Worm (Caenorhabditis elegans) whole organism, young adult: ENCODE data around the gene B0302.5.

Experiments
- B0261.1 ChIP-seq: sonication (generic microtip); optimal IDR thresholded peaks from 2 replicates; lab custom pipeline; 2016; ENCODE audit warnings: mild to moderate bottlenecking, missing genetic modification characterization, moderate library complexity, missing compliant biosample characterization
- D2030.7 ChIP-seq: fragments of 200-800 bp; sonication (Bioruptor generic); IDR thresholded peaks from 2 replicates; pipeline ENCODE4 v1.3.6; 2022; ENCODE audit warnings: missing genetic modification reagents, missing genetic modification characterization, missing compliant biosample characterization
- F10E7.11 ChIP-seq: sonication (generic microtip); optimal IDR thresholded peaks from 2 replicates; lab custom pipeline; 2017; ENCODE audit warnings: mild to moderate bottlenecking, missing genetic modification characterization, moderate library complexity, missing compliant biosample characterization
- F37B4.10 ChIP-seq: fragments of 200-800 bp; sonication (Bioruptor generic); IDR thresholded peaks from 2 replicates; pipeline ENCODE4 v1.3.6; 2022; ENCODE audit warnings: missing genetic modification characterization, missing compliant biosample characterization
- F52B5.7 ChIP-seq: sonication (generic microtip); optimal IDR thresholded peaks from 2 replicates; lab custom pipeline; 2016; ENCODE audit warnings: mild to moderate bottlenecking, missing genetic modification characterization, missing compliant biosample characterization
- F55B11.4 ChIP-seq: sonication (generic microtip); optimal IDR thresholded peaks from 2 replicates; lab custom pipeline; 2016; ENCODE audit warnings: missing compliant biosample characterization, missing genetic modification characterization, borderline replicate concordance; ENCODE audit not compliant: insufficient read depth
- F57A8.1 ChIP-seq: fragments of 200-800 bp; sonication (Bioruptor generic); optimal IDR thresholded peaks from 2 replicates; lab custom pipeline; 2018; ENCODE audit warnings: mild to moderate bottlenecking, missing genetic modification characterization, moderate library complexity, missing compliant biosample characterization
- aptf-2 ChIP-seq: fragments of 200-800 bp; sonication (Bioruptor generic); conservative IDR thresholded peaks from 2 replicates; pipeline ENCODE4 v1.3.6; 2022; ENCODE audit warnings: missing genetic modification reagents, missing genetic modification characterization, missing compliant biosample characterization
- athp-1 ChIP-seq: sonication (generic microtip); optimal IDR thresholded peaks from 2 replicates; lab custom pipeline; 2017; ENCODE audit warnings: mild to moderate bottlenecking, missing genetic modification characterization, missing compliant biosample characterization
- attf-3 ChIP-seq: fragments of 200-800 bp; sonication (Bioruptor generic); conservative IDR thresholded peaks from 2 replicates; pipeline ENCODE4 v1.3.6; 2022; ENCODE audit warnings: missing genetic modification reagents, missing genetic modification characterization, missing compliant biosample characterization
- attf-6 ChIP-seq: fragments of 200-800 bp; sonication (Bioruptor generic); IDR thresholded peaks from 2 replicates; pipeline ENCODE4 v1.3.6; 2022; ENCODE audit warnings: missing genetic modification reagents, missing genetic modification characterization, missing compliant biosample characterization
- ccch-3 ChIP-seq: fragments of 200-800 bp; sonication (Bioruptor generic); optimal IDR thresholded peaks from 2 replicates; lab custom pipeline; 2018; ENCODE audit warnings: mild to moderate bottlenecking, missing genetic modification characterization, missing compliant biosample characterization
- cebp-2 ChIP-seq: fragments of 200-800 bp; sonication (Bioruptor generic); IDR thresholded peaks from 2 replicates; pipeline ENCODE4 v1.3.6; 2022; ENCODE audit warnings: missing genetic modification characterization, missing compliant biosample characterization
- ceh-100 ChIP-seq: fragments of 200-800 bp; sonication (Bioruptor generic); IDR thresholded peaks from 2 replicates; pipeline ENCODE4 v1.3.6; 2022; ENCODE audit warnings: missing genetic modification reagents, missing genetic modification characterization, missing compliant biosample characterization
- dox-1 ChIP-seq: fragments of 200-800 bp; sonication (Bioruptor generic); IDR thresholded peaks from 2 replicates; pipeline ENCODE4 v1.3.6; 2022; ENCODE audit warnings: missing genetic modification reagents, missing genetic modification characterization, missing compliant biosample characterization
- dpff-1 ChIP-seq: sonication (generic microtip); optimal IDR thresholded peaks from 2 replicates; lab custom pipeline; 2017; ENCODE audit warnings: mild to moderate bottlenecking, missing genetic modification characterization, missing compliant biosample characterization
- dpl-1 ChIP-seq: fragments of 150-350 bp; optimal IDR thresholded peaks from 2 replicates; lab custom pipeline; 2014; ENCODE audit warnings: missing biosample characterization, missing genetic modification reagents, missing genetic modification characterization
- egrh-3 ChIP-seq: fragments of 200-800 bp; sonication (Bioruptor generic); IDR thresholded peaks from 2 replicates; pipeline ENCODE4 v1.3.6; 2022; ENCODE audit warnings: missing genetic modification reagents, missing genetic modification characterization, missing compliant biosample characterization
- lag-1 ChIP-seq: fragments of 200-800 bp; sonication (Bioruptor generic); IDR thresholded peaks from 2 replicates; pipeline ENCODE4 v1.3.6; 2022; ENCODE audit warnings: missing genetic modification reagents, missing genetic modification characterization, missing compliant biosample characterization
- nfya-2 ChIP-seq: fragments of 200-800 bp; sonication (Bioruptor generic); IDR thresholded peaks from 2 replicates; pipeline ENCODE4 v1.3.6; 2022; ENCODE audit warnings: missing genetic modification reagents, missing genetic modification characterization, missing compliant biosample characterization
- nhr-120 ChIP-seq: fragments of 200-800 bp; sonication (Bioruptor generic); IDR thresholded peaks from 2 replicates; pipeline ENCODE4 v1.3.6; 2022; ENCODE audit warnings: missing genetic modification characterization, missing compliant biosample characterization
- nhr-179 ChIP-seq: sonication (generic microtip); optimal IDR thresholded peaks from 2 replicates; lab custom pipeline; 2016; ENCODE audit warnings: mild to moderate bottlenecking, missing genetic modification characterization, missing compliant biosample characterization
- nhr-90 ChIP-seq: sonication (generic microtip); optimal IDR thresholded peaks from 2 replicates; lab custom pipeline; 2016; ENCODE audit warnings: missing genotype, mild to moderate bottlenecking, missing genetic modification characterization, missing compliant biosample characterization
- pbrm-1 ChIP-seq: fragments of 200-800 bp; sonication (Bioruptor generic); IDR thresholded peaks from 2 replicates; pipeline ENCODE4 v1.3.6; 2022; ENCODE audit warnings: missing genetic modification reagents, missing genetic modification characterization, missing compliant biosample characterization
- pha-4 ChIP-seq: fragments of 150-350 bp; sonication (generic microtip); optimal IDR thresholded peaks from 2 replicates; lab custom pipeline; 2014; ENCODE audit warnings: missing biosample characterization, missing genetic modification reagents, missing genetic modification characterization
- rcor-1 ChIP-seq: fragments of 200-800 bp; sonication (Bioruptor generic); IDR thresholded peaks from 2 replicates; pipeline ENCODE4 v1.3.6; 2022; ENCODE audit warnings: missing genetic modification reagents, missing genetic modification characterization, missing compliant biosample characterization
- rec-8 ChIP-seq, 2 experiments: sonication (generic microtip); optimal IDR thresholded peaks; 2 replicates each; lab custom pipeline; 2016; ENCODE audit warnings: mild to moderate bottlenecking in 2 of 2, missing genetic modification characterization in 2 of 2, missing genetic modification reagents in 2 of 2, missing genotype in 2 of 2, missing biosample characterization in 1 of 2, missing compliant biosample characterization in 1 of 2, moderate library complexity in 1 of 2
- rpc-1 ChIP-seq, 2 experiments: fragments of 150-350 bp in 1 of 2; sonication (generic microtip) in 1 of 2; optimal IDR thresholded peaks; 2 replicates each; lab custom pipeline; 2014 to 2018; ENCODE audit warnings: missing biosample characterization in 1 of 2, missing genetic modification characterization in 1 of 2, missing genetic modification reagents in 1 of 2, missing genotype in 1 of 2
- sdz-38 ChIP-seq: sonication (generic microtip); optimal IDR thresholded peaks from 2 replicates; lab custom pipeline; 2016; ENCODE audit warnings: missing genotype, missing genetic modification characterization, missing compliant biosample characterization
- snpc-1.3 ChIP-seq: sonication (generic microtip); optimal IDR thresholded peaks from 2 replicates; lab custom pipeline; 2017; ENCODE audit warnings: missing genetic modification characterization, mild to moderate bottlenecking, missing compliant biosample characterization, antibody characterized with exemption, moderate library complexity, missing genotype, missing genetic modification reagents; ENCODE audit not compliant: insufficient read depth
- snpc-4 ChIP-seq, 5 experiments: fragments of 150-350 bp in 1 of 5; sonication (generic microtip) in 4 of 5; optimal IDR thresholded peaks; 2 replicates each; lab custom pipeline; 2014 to 2018; ENCODE audit warnings: missing genetic modification characterization in 5 of 5, missing biosample characterization in 3 of 5, antibody characterized with exemption in 2 of 5, mild to moderate bottlenecking in 2 of 5, missing compliant biosample characterization in 2 of 5, missing genotype in 2 of 5, moderate library complexity in 2 of 5, missing genetic modification reagents in 1 of 5
- somi-1 ChIP-seq: fragments of 200-800 bp; sonication (Bioruptor generic); optimal IDR thresholded peaks from 2 replicates; lab custom pipeline; 2018; ENCODE audit warnings: mild to moderate bottlenecking, missing genetic modification characterization, missing compliant biosample characterization
- sptf-2 ChIP-seq: fragments of 200-800 bp; sonication (Bioruptor generic); optimal IDR thresholded peaks from 2 replicates; lab custom pipeline; 2018; ENCODE audit warnings: mild to moderate bottlenecking, missing genetic modification characterization, missing compliant biosample characterization
- unc-130 ChIP-seq: sonication (generic microtip); optimal IDR thresholded peaks from 2 replicates; lab custom pipeline; 2016; ENCODE audit warnings: missing genetic modification reagents, missing genetic modification characterization, missing compliant biosample characterization
- ztf-18 ChIP-seq: sonication (generic microtip); optimal IDR thresholded peaks from 2 replicates; lab custom pipeline; 2016; ENCODE audit warnings: missing genotype, mild to moderate bottlenecking, missing genetic modification characterization, missing compliant biosample characterization
- ztf-26 ChIP-seq: sonication (generic microtip); optimal IDR thresholded peaks from 2 replicates; lab custom pipeline; 2017; ENCODE audit warnings: missing genetic modification characterization, missing compliant biosample characterization

The B0302.5 gene

ce11 chrX:17168086-17168485 lies 26.9 kb downstream of the B0302.5 start:
- TF ChIP-seq egrh-3 (GFP tag; lab: Robert Waterston, UW) = no peak
- no peak for TF ChIP-seq dox-1 (GFP tag; lab: Robert Waterston, UW)
- no peak for TF ChIP-seq B0261.1 (tag; lab: Kevin White, UChicago)
- no peak for TF ChIP-seq lag-1 (GFP tag; lab: Robert Waterston, UW)
- no peak for TF ChIP-seq dpl-1 (GFP tag; lab: Kevin White, UChicago)
- no peak for TF ChIP-seq rcor-1
- no peak for TF ChIP-seq snpc-1.3
- TF ChIP-seq sptf-2 (GFP tag; lab: Kevin White, UChicago) = no peak
- TF ChIP-seq F55B11.4 = no peak

- TF ChIP-seq snpc-4 (GFP tag; optimal IDR thresholded peaks at IDR 0.05; lab: Kevin White, UChicago) = no peak
- TF ChIP-seq snpc-4 (tag; optimal IDR thresholded peaks at IDR 0.05; lab: Kevin White, UChicago) = no peak
- TF ChIP-seq nhr-120 (GFP tag; lab: Robert Waterston, UW) = no peak
- TF ChIP-seq aptf-2 (GFP tag; lab: Robert Waterston, UW) = no peak
- TF ChIP-seq unc-130 (GFP tag; lab: Kevin White, UChicago) = no peak
- no peak for TF ChIP-seq nhr-90 (tag; lab: Kevin White, UChicago)
- no peak for TF ChIP-seq pha-4 (tag; lab: Kevin White, UChicago)
- no peak for TF ChIP-seq nfya-2 (GFP tag; lab: Robert Waterston, UW)
- TF ChIP-seq ztf-18 (tag; lab: Kevin White, UChicago) = no peak
- TF ChIP-seq sdz-38 (tag; lab: Kevin White, UChicago) = no peak
- TF ChIP-seq attf-6 = no peak
- TF ChIP-seq dpff-1 (tag; lab: Kevin White, UChicago) = no peak
- TF ChIP-seq B0261.1 (tag; lab: Kevin White, UChicago) = no peak
- TF ChIP-seq F37B4.10 = no peak
- no peak for TF ChIP-seq F57A8.1 (GFP tag; lab: Kevin White, UChicago)
- TF ChIP-seq F10E7.11 (tag; lab: Kevin White, UChicago) = no peak
- TF ChIP-seq dox-1 (GFP tag; lab: Robert Waterston, UW) = no peak
- TF ChIP-seq F52B5.7 (tag; lab: Kevin White, UChicago) = no peak
These were observed 37.1 kb downstream of the B0302.5 start, which contains the start of gene npr-21 for ce11 chrX:17157868-17158267. npr-21 (minus strand) TSS chrX:17157968.

- TF ChIP-seq cebp-2 (GFP tag; lab: Robert Waterston, UW) (no peak), nhr-179 (tag; lab: Kevin White, UChicago) (no peak), rpc-1 (optimal IDR thresholded peaks at IDR 0.05; lab: Kevin White, UChicago) (no peak), rpc-1 (tag; optimal IDR thresholded peaks at IDR 0.05; lab: Kevin White, UChicago) (no peak), attf-3 (no peak), rec-8 (tag; optimal IDR thresholded peaks at IDR 0.05; lab: Kevin White, UChicago) (no peak), ccch-3 (GFP tag; lab: Kevin White, UChicago) (no peak), unc-130 (GFP tag; lab: Kevin White, UChicago) (no peak), egrh-3 (GFP tag; lab: Robert Waterston, UW) (no peak), somi-1 (no peak), ztf-26 (tag; lab: Kevin White, UChicago) (no peak), ceh-100 (no peak), D2030.7 (no peak), pbrm-1 (GFP tag; lab: Robert Waterston, UW) (no peak), F37B4.10 (no peak), athp-1 (tag; lab: Kevin White, UChicago) (no peak), lag-1 (GFP tag; lab: Robert Waterston, UW) (no peak)
These were observed 37.8 kb downstream of the B0302.5 start for ce11 chrX:17157089-17157488.
